Fruit fly (Drosophila melanogaster): ENCODE results near the gene ppk31.
A peak's percentile ranks its signal among the peaks of the same experiment; 100 is the strongest.

ppk31 gene

DNA sequence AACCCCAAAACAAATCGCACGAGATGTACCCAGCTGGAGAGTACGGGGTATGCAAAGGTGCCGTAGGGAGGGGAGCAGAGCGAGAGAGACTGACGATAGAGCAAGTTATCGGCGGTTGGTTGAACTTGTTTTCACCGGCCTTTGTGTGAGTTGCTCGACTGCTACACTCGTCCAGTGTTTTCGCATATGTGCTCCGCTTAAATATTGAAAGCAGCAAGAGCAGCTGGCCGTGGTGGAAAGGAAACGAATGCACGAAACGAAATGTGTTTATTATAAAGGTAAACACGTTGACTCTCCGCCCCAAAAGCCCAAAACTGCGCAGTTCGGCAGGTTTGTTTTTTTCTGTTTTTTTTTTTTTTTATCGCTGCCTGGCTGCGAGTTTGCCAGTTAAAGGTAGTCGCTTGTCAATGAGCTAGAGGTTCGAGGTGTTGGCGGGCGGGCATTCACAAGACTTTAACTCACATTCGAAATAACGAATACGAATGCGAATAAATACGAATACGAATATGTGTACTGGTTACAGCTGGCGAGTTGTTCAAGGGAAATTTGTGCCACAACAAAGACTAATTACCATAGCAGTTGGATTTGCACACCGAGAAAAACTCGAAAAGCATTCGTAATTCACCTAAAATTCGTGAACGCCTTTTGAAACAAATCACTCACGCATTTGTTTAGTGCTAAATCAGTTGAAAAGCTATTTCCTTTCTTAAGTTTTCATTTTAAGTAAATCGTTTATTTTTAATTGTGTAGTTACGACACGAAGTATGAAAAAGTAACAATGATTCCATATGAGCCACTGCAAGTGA lies 33.1 kb upstream of the ppk31 start (continued):
- no peak for TF ChIP-seq insv (GFP tag; optimal IDR thresholded peaks at IDR 0.05)
- TF ChIP-seq so (GFP tag; IDR thresholded peaks at IDR 0.05): peak; percentile 39; the same call in 1 of the 3 replicates
- TF ChIP-seq Fer1 (GFP tag; optimal IDR thresholded peaks at IDR 0.05): peak; percentile 17
- no peak for TF ChIP-seq HHEX (GFP tag; optimal IDR thresholded peaks at IDR 0.05)
- peak; percentile 8 for TF ChIP-seq luna (GFP tag; optimal IDR thresholded peaks at IDR 0.05)
- TF ChIP-seq inv (GFP tag; IDR thresholded peaks at IDR 0.05; ENCODE audit: partially characterized antibody): no peak
- no peak for TF ChIP-seq CG3407 (GFP tag; optimal IDR thresholded peaks at IDR 0.05)
- no peak for TF ChIP-seq NC2α (GFP tag; optimal IDR thresholded peaks at IDR 0.05)
- TF ChIP-seq sens-2 (GFP tag; IDR thresholded peaks at IDR 0.05): no peak; the same call in 1 of the 2 replicates
- TF ChIP-seq Blimp-1 (GFP tag; optimal IDR thresholded peaks at IDR 0.05): no peak
- peak; percentile 4 for TF ChIP-seq fd96Cb (tag; optimal IDR thresholded peaks at IDR 0.05)
- TF ChIP-seq croc (GFP tag; conservative IDR thresholded peaks at IDR 0.05): no peak
- TF ChIP-seq kah (GFP tag; optimal IDR thresholded peaks at IDR 0.05): no peak
- 0 out of 3 replicates have a peak, but pooled peaks have one; percentile 14 for TF ChIP-seq Dbx (GFP tag; IDR thresholded peaks at IDR 0.05)
- no peak for TF ChIP-seq trem (tag; optimal IDR thresholded peaks at IDR 0.05)
- TF ChIP-seq CG12155 (GFP tag; optimal IDR thresholded peaks at IDR 0.05): no peak
- no peak for TF ChIP-seq CG1792 (GFP tag; optimal IDR thresholded peaks at IDR 0.05)
- no peak for TF ChIP-seq CG16815 (GFP tag; optimal IDR thresholded peaks at IDR 0.05)
- no peak for TF ChIP-seq CG11456 (GFP tag; IDR thresholded peaks at IDR 0.05)
- no peak for TF ChIP-seq CG4360 (GFP tag; IDR thresholded peaks at IDR 0.05)
- no peak for TF ChIP-seq Dad (GFP tag; optimal IDR thresholded peaks at IDR 0.05)
- no peak for TF ChIP-seq Dref (GFP tag; IDR thresholded peaks at IDR 0.05)
- no peak; the same call in 1 of the 2 replicates for TF ChIP-seq H2.0 (GFP tag; IDR thresholded peaks at IDR 0.05)
- no peak for TF ChIP-seq CG1529 (GFP tag; optimal IDR thresholded peaks at IDR 0.05)
- TF ChIP-seq Ravus (GFP tag; IDR thresholded peaks at IDR 0.05): no peak
- peak; percentile 72 for TF ChIP-seq Rfx (GFP tag; IDR thresholded peaks at IDR 0.05)
- no peak for TF ChIP-seq ems (GFP tag; optimal IDR thresholded peaks at IDR 0.05)
- TF ChIP-seq CG11398 (GFP tag; optimal IDR thresholded peaks at IDR 0.05): no peak
- peak; percentile 26 for TF ChIP-seq mam (GFP tag; optimal IDR thresholded peaks at IDR 0.05)
- TF ChIP-seq CG33557 (GFP tag; optimal IDR thresholded peaks at IDR 0.05): no peak
- TF ChIP-seq nau (GFP tag; optimal IDR thresholded peaks at IDR 0.05): no peak
- no peak for TF ChIP-seq CG10462 (GFP tag; optimal IDR thresholded peaks at IDR 0.05)
- TF ChIP-seq Taf1 (GFP tag; IDR thresholded peaks at IDR 0.05): no peak
- no peak for TF ChIP-seq hb (GFP tag; IDR thresholded peaks at IDR 0.05; ENCODE audit: partially characterized antibody)
- peak; percentile 97 for TF ChIP-seq chinmo (GFP tag; IDR thresholded peaks at IDR 0.05; ENCODE audit: partially characterized antibody)
- TF ChIP-seq CG12942 (GFP tag; optimal IDR thresholded peaks at IDR 0.05): no peak
- TF ChIP-seq CG31365 (tag; optimal IDR thresholded peaks at IDR 0.05): no peak
- no peak for TF ChIP-seq chm (GFP tag; IDR thresholded peaks at IDR 0.05)
- TF ChIP-seq tap (tag; optimal IDR thresholded peaks at IDR 0.05): no peak
- no peak for TF ChIP-seq cad (GFP tag; optimal IDR thresholded peaks at IDR 0.05)
- TF ChIP-seq knrl (GFP tag; IDR thresholded peaks at IDR 0.05; ENCODE audit: partially characterized antibody): no peak
- no peak for TF ChIP-seq CG6765 (GFP tag; optimal IDR thresholded peaks at IDR 0.05)
- no peak for TF ChIP-seq tio (GFP tag; optimal IDR thresholded peaks at IDR 0.05)
- no peak for TF ChIP-seq tll (GFP tag; optimal IDR thresholded peaks at IDR 0.05)
- no peak for TF ChIP-seq zfh2 (GFP tag; optimal IDR thresholded peaks at IDR 0.05)
- peak; percentile 6; the same call in 1 of the 3 replicates for TF ChIP-seq row (GFP tag; IDR thresholded peaks at IDR 0.05)
- no peak for TF ChIP-seq chn (GFP tag; optimal IDR thresholded peaks at IDR 0.05)
- no peak for TF ChIP-seq CG15514 (GFP tag; optimal IDR thresholded peaks at IDR 0.05)
- TF ChIP-seq Hand (GFP tag; optimal IDR thresholded peaks at IDR 0.05): no peak
